Worm (Caenorhabditis elegans) whole organism, L2 larva: ENCODE results near the gene K02A6.2.

Experiments used
- ama-1 ChIP-seq: fragments of 150-350 bp; optimal IDR thresholded peaks from 2 replicates; lab custom pipeline; 2018; ENCODE audit warnings: inconsistent platforms
- ceh-16 ChIP-seq: fragments of 150-350 bp; optimal IDR thresholded peaks from 2 replicates; lab custom pipeline; 2014; ENCODE audit warnings: missing biosample characterization, missing genetic modification characterization
- egl-27 ChIP-seq: sonication (generic microtip); optimal IDR thresholded peaks from 3 replicates; lab custom pipeline; 2017; ENCODE audit warnings: missing biosample characterization, missing genetic modification reagents, missing genetic modification characterization
- lin-39 ChIP-seq: fragments of 150-350 bp; optimal IDR thresholded peaks from 2 replicates; lab custom pipeline; 2014; ENCODE audit warnings: missing biosample characterization, missing genetic modification reagents, missing genetic modification characterization
- nhr-21 ChIP-seq: fragments of 150-350 bp; optimal IDR thresholded peaks from 2 replicates; lab custom pipeline; 2014; ENCODE audit warnings: missing biosample characterization, missing genetic modification characterization
- nhr-25 ChIP-seq: fragments of 150-350 bp; sonication (generic microtip); optimal IDR thresholded peaks from 3 replicates; lab custom pipeline; 2014; ENCODE audit warnings: missing biosample characterization, missing genetic modification characterization
- ztf-11 ChIP-seq: sonication (generic microtip); optimal IDR thresholded peaks from 2 replicates; lab custom pipeline; 2017; ENCODE audit warnings: missing biosample characterization, missing genetic modification characterization

DNA sequence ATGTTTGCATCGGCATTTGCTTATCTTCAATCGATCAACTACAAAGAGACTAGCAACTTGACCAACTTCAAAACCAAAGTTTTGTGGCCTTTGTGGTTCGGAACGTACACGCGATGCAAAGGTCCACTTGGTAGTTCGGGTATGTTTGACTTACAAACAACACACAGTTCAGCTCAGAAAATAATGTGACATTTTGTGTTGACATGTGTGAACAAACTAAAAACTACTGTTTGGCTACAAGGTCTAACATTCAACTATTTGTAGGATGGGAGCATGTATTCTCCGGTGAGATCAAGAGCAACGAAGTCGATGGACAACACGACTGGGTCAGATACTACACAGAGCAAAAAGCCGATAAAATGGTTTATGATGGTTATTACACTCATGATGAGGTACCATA lies 22.3 kb upstream of the K02A6.2 start:
- no peak for TF ChIP-seq nhr-25 (tag; lab: Kevin White, UChicago)
- TF ChIP-seq ztf-11 (tag; lab: Kevin White, UChicago), result no peak
- TF ChIP-seq nhr-21, result no peak
- TF ChIP-seq egl-27 (tag; lab: Kevin White, UChicago), result no peak
- no peak for TF ChIP-seq ceh-16
- TF ChIP-seq ama-1, result no peak
- TF ChIP-seq lin-39, result no peak
